Worm (Caenorhabditis elegans): ENCODE measurements around the gene srw-107.

DNA sequence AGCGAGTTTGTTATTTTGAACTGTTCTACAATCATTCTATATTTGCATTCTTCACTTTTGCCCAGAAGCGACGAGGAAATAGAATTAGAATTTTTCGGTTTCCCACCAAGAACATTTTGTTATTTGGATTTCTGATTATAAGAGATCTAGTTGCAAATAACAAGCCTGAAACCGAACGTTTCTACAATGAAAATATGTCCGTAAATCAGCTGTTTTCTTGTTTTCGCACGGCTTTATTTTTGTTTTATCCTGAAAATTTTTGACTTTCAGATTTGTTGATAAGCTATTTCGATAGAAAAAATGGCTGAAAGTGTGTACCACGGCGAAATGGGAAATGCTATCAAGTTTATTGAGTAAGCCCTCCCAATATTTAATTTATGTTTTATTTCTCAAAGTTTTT, 6.2 kb upstream of the srw-107 start, which contains the start of gene srw-108:
- TF ChIP-seq tbx-2 (tag; optimal IDR thresholded peaks at IDR 0.05) (no peak), fkh-10 (GFP tag; optimal IDR thresholded peaks at IDR 0.05) (no peak), ama-1 (optimal IDR thresholded peaks at IDR 0.05) (no peak), ceh-6 (GFP tag; optimal IDR thresholded peaks at IDR 0.05) (no peak)
